Fruit fly (Drosophila melanogaster): ENCODE measurements around the gene RpS13.
A peak's percentile ranks its signal among the peaks of the same experiment; 100 is the strongest.

Gene RpS13

DNA sequence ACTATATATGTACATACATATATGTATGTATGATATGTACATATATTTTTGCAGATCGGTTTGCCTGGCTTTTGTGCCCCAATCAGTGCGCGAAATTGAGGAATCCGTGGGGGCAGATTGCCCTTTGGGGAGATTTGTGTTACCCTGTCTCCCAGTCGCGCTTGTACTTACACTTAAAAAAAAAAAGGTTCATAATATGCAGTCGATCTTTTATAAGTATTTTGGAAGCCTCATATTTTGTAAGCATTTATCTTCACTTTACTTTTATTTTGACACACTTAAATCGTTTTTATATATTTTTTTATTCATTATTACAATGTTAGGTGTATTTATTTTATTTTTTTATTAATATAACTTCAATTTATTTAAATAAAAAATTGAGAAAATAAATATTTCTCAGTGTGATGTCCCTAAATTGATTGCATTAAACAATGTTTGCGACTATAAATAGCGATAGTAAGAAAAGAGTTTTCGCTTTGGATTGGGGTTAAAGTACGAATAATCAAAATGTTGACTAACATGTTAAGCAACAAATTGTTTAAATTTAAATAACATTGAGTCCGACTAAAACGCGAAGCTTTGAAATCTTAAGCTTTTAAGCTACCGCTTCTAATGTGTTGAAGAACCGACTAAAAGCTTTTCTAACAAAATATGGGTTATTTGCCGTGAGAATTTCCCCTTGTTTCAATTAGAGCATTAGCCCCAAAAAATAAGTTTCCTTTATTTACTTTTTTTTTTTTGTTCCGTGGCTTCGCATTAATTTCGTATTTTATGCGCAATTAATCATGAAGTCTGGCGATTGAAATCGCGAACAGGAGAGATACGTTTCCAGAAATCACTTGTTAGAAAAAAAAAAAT is 37.8 kb downstream of the RpS13 start (continued):
- TF ChIP-seq fd3F (GFP tag; optimal IDR thresholded peaks at IDR 0.05) (no peak), CG11247 (GFP tag; IDR thresholded peaks at IDR 0.05) (no peak), CG8944 (GFP tag; optimal IDR thresholded peaks at IDR 0.05) (no peak), BtbVII (GFP tag; optimal IDR thresholded peaks at IDR 0.05) (no peak), CG30020 (tag; optimal IDR thresholded peaks at IDR 0.05) (no peak), Drgx (GFP tag; IDR thresholded peaks at IDR 0.05) (0 out of 2 replicates have a peak, but pooled peaks have one; percentile 35), Spps (tag; optimal IDR thresholded peaks at IDR 0.05) (no peak), row (GFP tag; IDR thresholded peaks at IDR 0.05) (peak; percentile 40), mam (GFP tag; optimal IDR thresholded peaks at IDR 0.05) (no peak), CG4404 (GFP tag; IDR thresholded peaks at IDR 0.05) (no peak), Atf-2 (GFP tag; optimal IDR thresholded peaks at IDR 0.05) (no peak), CG3163 (GFP tag; optimal IDR thresholded peaks at IDR 0.05) (no peak), CG1233 (GFP tag; optimal IDR thresholded peaks at IDR 0.05) (no peak), Sin3A (optimal IDR thresholded peaks at IDR 0.05) (no peak), ro (GFP tag; IDR thresholded peaks at IDR 0.05) (no peak), Antp (GFP tag; optimal IDR thresholded peaks at IDR 0.05) (no peak), CG2202 (tag; optimal IDR thresholded peaks at IDR 0.05) (no peak), CG15073 (GFP tag; optimal IDR thresholded peaks at IDR 0.05) (no peak), salm (tag; optimal IDR thresholded peaks at IDR 0.05) (no peak), gro (GFP tag; optimal IDR thresholded peaks at IDR 0.05) (no peak), YL-1 (GFP tag; optimal IDR thresholded peaks at IDR 0.05) (no peak), fru (optimal IDR thresholded peaks at IDR 0.05) (no peak), CG15696 (tag; optimal IDR thresholded peaks at IDR 0.05) (no peak), prd (optimal IDR thresholded peaks at IDR 0.05) (no peak), prd (GFP tag; IDR thresholded peaks at IDR 0.05) (no peak), Bteb2 (GFP tag; optimal IDR thresholded peaks at IDR 0.05) (no peak), H2.0 (GFP tag; IDR thresholded peaks at IDR 0.05) (no peak), CG10321 (GFP tag; IDR thresholded peaks at IDR 0.05) (no peak), CG11504 (tag; optimal IDR thresholded peaks at IDR 0.05) (peak; percentile 71), Pdp1 (GFP tag; optimal IDR thresholded peaks at IDR 0.05) (peak in 1 of 2 experiments; percentile 39), CG7271 (tag; optimal IDR thresholded peaks at IDR 0.05) (no peak), CG12769 (tag; optimal IDR thresholded peaks at IDR 0.05) (no peak), GATAe (GFP tag; conservative IDR thresholded peaks at IDR 0.05) (no peak), CG13296 (GFP tag; optimal IDR thresholded peaks at IDR 0.05) (peak; percentile 28), tgo (GFP tag; IDR thresholded peaks at IDR 0.05) (peak; percentile 28; the same call in 1 of the 3 replicates), CG3065 (GFP tag; optimal IDR thresholded peaks at IDR 0.05) (no peak), CG15011 (GFP tag; optimal IDR thresholded peaks at IDR 0.05) (no peak), usp (GFP tag; optimal IDR thresholded peaks at IDR 0.05) (no peak), CG1792 (GFP tag; optimal IDR thresholded peaks at IDR 0.05) (no peak), CG5953 (GFP tag; IDR thresholded peaks at IDR 0.05) (no peak), CoRest (tag; optimal IDR thresholded peaks at IDR 0.05) (peak; percentile 28), abd-A (tag; optimal IDR thresholded peaks at IDR 0.05) (no peak), zen (tag; optimal IDR thresholded peaks at IDR 0.05) (no peak), CG12219 (GFP tag; optimal IDR thresholded peaks at IDR 0.05) (no peak), fd64A (GFP tag; optimal IDR thresholded peaks at IDR 0.05) (no peak), Dek (tag; optimal IDR thresholded peaks at IDR 0.05) (no peak), Dp (GFP tag; optimal IDR thresholded peaks at IDR 0.05) (peak; percentile 48), CG2889 (GFP tag; IDR thresholded peaks at IDR 0.05) (no peak), pros (GFP tag; optimal IDR thresholded peaks at IDR 0.05) (no peak), CG34376 (GFP tag; optimal IDR thresholded peaks at IDR 0.05) (no peak), amos (GFP tag; IDR thresholded peaks at IDR 0.05; ENCODE audit: partially characterized antibody) (no peak)

Data from whole organism, embryonic.